Worm (Caenorhabditis elegans) whole organism, mixed stage, embryonic: ENCODE data around the gene far-6.

Experiments
- ceh-39 ChIP-seq: fragments of 150-350 bp; optimal IDR thresholded peaks from 2 replicates; lab custom pipeline; 2014; ENCODE audit warnings: missing biosample characterization, missing genetic modification characterization
- ces-1 ChIP-seq: fragments of 150-350 bp; optimal IDR thresholded peaks from 2 replicates; lab custom pipeline; 2014; ENCODE audit warnings: missing biosample characterization, missing genetic modification reagents, missing genetic modification characterization
- mab-5 ChIP-seq: fragments of 150-350 bp; optimal IDR thresholded peaks from 2 replicates; lab custom pipeline; 2014; ENCODE audit warnings: missing biosample characterization, missing genetic modification characterization
- mep-1 ChIP-seq: fragments of 150-350 bp; optimal IDR thresholded peaks from 2 replicates; lab custom pipeline; 2017; ENCODE audit warnings: missing biosample characterization, missing genetic modification reagents, missing genetic modification characterization, inconsistent platforms

DNA sequence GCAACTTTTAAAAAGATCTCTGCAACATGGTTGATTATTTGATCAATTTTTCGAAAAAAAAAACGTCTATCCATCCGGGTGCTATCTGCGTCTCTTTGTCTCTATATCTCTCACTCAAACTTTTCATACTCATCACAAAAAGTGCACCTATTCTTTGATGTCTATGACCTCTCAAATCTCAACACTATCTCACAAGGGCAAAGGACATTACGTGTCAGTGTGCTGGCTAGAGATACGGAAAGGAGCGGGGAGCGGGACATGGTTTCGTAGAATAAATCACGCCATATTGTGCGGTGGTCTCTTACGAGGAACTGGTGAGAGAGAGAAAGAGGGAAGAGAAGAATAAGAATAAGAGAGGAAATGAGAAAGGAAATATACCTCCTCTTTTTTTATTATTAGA lies 5.7 kb upstream of the far-6 start:
- no peak for TF ChIP-seq mep-1
- no peak for TF ChIP-seq ceh-39 (tag; lab: Kevin White, UChicago)
- no peak for TF ChIP-seq ces-1 (GFP tag; lab: Kevin White, UChicago)
- no peak for TF ChIP-seq mab-5 (tag; lab: Kevin White, UChicago)
